Worm (Caenorhabditis elegans) whole organism, mixed stage, embryonic: ENCODE results near the gene C17G10.1.

ENCODE experiments used
- M03D4.4 ChIP-seq: sonication (generic microtip); optimal IDR thresholded peaks from 2 replicates; lab custom pipeline; 2017; ENCODE audit warnings: mild to moderate bottlenecking, missing genetic modification characterization, missing compliant biosample characterization
- bed-3 ChIP-seq: fragments of 200-800 bp; sonication (Bioruptor generic); optimal IDR thresholded peaks from 3 replicates; lab custom pipeline; 2018; ENCODE audit warnings: mild to moderate bottlenecking, missing genetic modification characterization, moderate library complexity, missing compliant biosample characterization
- blmp-1 ChIP-seq: fragments of 150-350 bp; optimal IDR thresholded peaks from 2 replicates; lab custom pipeline; 2014; ENCODE audit warnings: missing biosample characterization, missing genetic modification characterization
- ceh-39 ChIP-seq: fragments of 150-350 bp; optimal IDR thresholded peaks from 2 replicates; lab custom pipeline; 2014; ENCODE audit warnings: missing biosample characterization, missing genetic modification characterization
- ceh-43 ChIP-seq: fragments of 200-800 bp; sonication (Bioruptor generic); optimal IDR thresholded peaks from 2 replicates; lab custom pipeline; 2018; ENCODE audit warnings: mild to moderate bottlenecking, missing genetic modification characterization, moderate library complexity, missing compliant biosample characterization
- ceh-83 ChIP-seq: fragments of 200-800 bp; sonication (Bioruptor generic); optimal IDR thresholded peaks from 2 replicates; lab custom pipeline; 2018; ENCODE audit warnings: mild to moderate bottlenecking, missing genetic modification characterization, missing compliant biosample characterization
- ces-1 ChIP-seq: fragments of 150-350 bp; optimal IDR thresholded peaks from 2 replicates; lab custom pipeline; 2014; ENCODE audit warnings: missing biosample characterization, missing genetic modification reagents, missing genetic modification characterization
- cnd-1 ChIP-seq: fragments of 200-800 bp; sonication (Bioruptor generic); optimal IDR thresholded peaks from 2 replicates; lab custom pipeline; 2018; ENCODE audit warnings: mild to moderate bottlenecking, missing genetic modification characterization, missing compliant biosample characterization
- drap-1 ChIP-seq: fragments of 200-800 bp; sonication (Bioruptor generic); optimal IDR thresholded peaks from 3 replicates; lab custom pipeline; 2018; ENCODE audit warnings: mild to moderate bottlenecking, missing genetic modification characterization, missing compliant biosample characterization
- elt-1 ChIP-seq: sonication (generic microtip); optimal IDR thresholded peaks from 2 replicates; lab custom pipeline; 2017; ENCODE audit warnings: missing genetic modification characterization, mild to moderate bottlenecking, missing compliant biosample characterization, antibody characterized with exemption, moderate library complexity, borderline replicate concordance; ENCODE audit not compliant: insufficient read depth
- elt-3 ChIP-seq: fragments of 150-350 bp; optimal IDR thresholded peaks from 2 replicates; lab custom pipeline; 2014; ENCODE audit warnings: missing biosample characterization, missing genetic modification characterization
- flh-1 ChIP-seq: fragments of 200-800 bp; sonication (Bioruptor generic); optimal IDR thresholded peaks from 2 replicates; lab custom pipeline; 2018; ENCODE audit warnings: mild to moderate bottlenecking, missing genetic modification characterization, moderate library complexity, missing compliant biosample characterization
- ham-2 ChIP-seq: fragments of 200-800 bp; sonication (Bioruptor generic); optimal IDR thresholded peaks from 2 replicates; lab custom pipeline; 2018; ENCODE audit warnings: mild to moderate bottlenecking, missing genetic modification characterization, missing compliant biosample characterization
- hlh-1 ChIP-seq: fragments of 150-350 bp; optimal IDR thresholded peaks from 2 replicates; lab custom pipeline; 2014; ENCODE audit warnings: missing biosample characterization, missing genetic modification reagents, missing genetic modification characterization
- lin-32 ChIP-seq: fragments of 200-800 bp; sonication (Bioruptor generic); optimal IDR thresholded peaks from 2 replicates; lab custom pipeline; 2018; ENCODE audit warnings: mild to moderate bottlenecking, missing genetic modification characterization, missing compliant biosample characterization
- lsy-2 ChIP-seq: fragments of 150-350 bp; optimal IDR thresholded peaks from 2 replicates; lab custom pipeline; 2014; ENCODE audit warnings: missing biosample characterization, missing genetic modification characterization
- mab-5 ChIP-seq: fragments of 150-350 bp; optimal IDR thresholded peaks from 2 replicates; lab custom pipeline; 2014; ENCODE audit warnings: missing biosample characterization, missing genetic modification characterization
- mep-1 ChIP-seq: fragments of 150-350 bp; optimal IDR thresholded peaks from 2 replicates; lab custom pipeline; 2017; ENCODE audit warnings: missing biosample characterization, missing genetic modification reagents, missing genetic modification characterization, inconsistent platforms
- mls-2 ChIP-seq: sonication (generic microtip); optimal IDR thresholded peaks from 2 replicates; lab custom pipeline; 2016; ENCODE audit warnings: mild to moderate bottlenecking, missing genetic modification characterization, moderate library complexity, missing compliant biosample characterization
- nhr-12 ChIP-seq: fragments of 150-350 bp; optimal IDR thresholded peaks from 2 replicates; lab custom pipeline; 2014; ENCODE audit warnings: missing biosample characterization, missing genetic modification characterization
- nhr-2 ChIP-seq: fragments of 150-350 bp; optimal IDR thresholded peaks from 2 replicates; lab custom pipeline; 2014; ENCODE audit warnings: missing biosample characterization, missing genetic modification characterization
- nhr-237 ChIP-seq: fragments of 150-350 bp; optimal IDR thresholded peaks from 2 replicates; lab custom pipeline; 2014; ENCODE audit warnings: missing biosample characterization, missing genetic modification characterization
- nhr-28 ChIP-seq: fragments of 150-350 bp; optimal IDR thresholded peaks from 2 replicates; lab custom pipeline; 2014; ENCODE audit warnings: missing biosample characterization, missing genetic modification characterization
- nhr-76 ChIP-seq: sonication (generic microtip); optimal IDR thresholded peaks from 2 replicates; lab custom pipeline; 2017; ENCODE audit warnings: missing biosample characterization, missing genetic modification characterization
- pha-4 ChIP-seq: fragments of 150-350 bp; optimal IDR thresholded peaks from 2 replicates; lab custom pipeline; 2018; ENCODE audit warnings: missing biosample characterization, missing genetic modification reagents, missing genetic modification characterization
- sem-2 ChIP-seq: fragments of 200-800 bp; sonication (Bioruptor generic); optimal IDR thresholded peaks from 2 replicates; lab custom pipeline; 2018; ENCODE audit warnings: mild to moderate bottlenecking, missing genetic modification characterization, missing compliant biosample characterization
- snpc-4 ChIP-seq: fragments of 150-350 bp; optimal IDR thresholded peaks from 2 replicates; lab custom pipeline; 2014; ENCODE audit warnings: missing biosample characterization, missing genetic modification characterization
- sptf-1 ChIP-seq: sonication (generic microtip); optimal IDR thresholded peaks from 2 replicates; lab custom pipeline; 2017; ENCODE audit warnings: mild to moderate bottlenecking, missing genetic modification characterization, moderate library complexity, missing compliant biosample characterization
- tbx-8 ChIP-seq: fragments of 200-800 bp; sonication (Bioruptor generic); optimal IDR thresholded peaks from 2 replicates; lab custom pipeline; 2018; ENCODE audit warnings: mild to moderate bottlenecking, missing genetic modification characterization, moderate library complexity, missing compliant biosample characterization
- unc-39 ChIP-seq: fragments of 150-350 bp; optimal IDR thresholded peaks from 2 replicates; lab custom pipeline; 2014; ENCODE audit warnings: missing biosample characterization, missing genetic modification characterization
- unc-62 ChIP-seq: fragments of 150-350 bp; optimal IDR thresholded peaks from 2 replicates; lab custom pipeline; 2014; ENCODE audit warnings: missing biosample characterization, missing genetic modification reagents, missing genetic modification characterization
- zip-8 ChIP-seq: fragments of 150-350 bp; optimal IDR thresholded peaks from 2 replicates; lab custom pipeline; 2014; ENCODE audit warnings: missing biosample characterization, missing genetic modification characterization
- ztf-11 ChIP-seq: fragments of 150-350 bp; optimal IDR thresholded peaks from 2 replicates; lab custom pipeline; 2014; ENCODE audit warnings: missing biosample characterization, missing genetic modification characterization

C17G10.1 gene

ce11 chrII:5585788-5586187, 10.6 kb upstream of the C17G10.1 start, which contains the start of gene lys-8:
TSS of gene lys-8 (plus strand) at chrII:5586178.
- TF ChIP-seq nhr-2 (tag; lab: Kevin White, UChicago) (no peak), ceh-43 (GFP tag; lab: Kevin White, UChicago) (no peak), cnd-1 (tag; lab: Kevin White, UChicago) (no peak), unc-62 (GFP tag; lab: Kevin White, UChicago) (no peak), M03D4.4 (tag; lab: Kevin White, UChicago) (no peak), lsy-2 (no peak), nhr-28 (tag; lab: Kevin White, UChicago) (no peak), nhr-76 (no peak), blmp-1 (tag; lab: Kevin White, UChicago) (no peak), lin-32 (no peak), drap-1 (GFP tag; lab: Kevin White, UChicago) (no peak), sem-2 (no peak), ces-1 (no peak), hlh-1 (tag; lab: Kevin White, UChicago) (no peak), ceh-39 (no peak), mep-1 (tag; lab: Kevin White, UChicago) (no peak), nhr-237 (tag; lab: Kevin White, UChicago) (no peak), ztf-11 (no peak), flh-1 (GFP tag; lab: Kevin White, UChicago) (no peak)

ce11 chrII:5587794-5588193, 8.6 kb upstream of the C17G10.1 start:
- TF ChIP-seq sptf-1 (no peak), nhr-2 (tag; lab: Kevin White, UChicago) (no peak), bed-3 (GFP tag; lab: Kevin White, UChicago) (no peak), snpc-4 (no peak), mls-2 (tag; lab: Kevin White, UChicago) (no peak), nhr-12 (tag; lab: Kevin White, UChicago) (no peak), lin-32 (no peak), ham-2 (GFP tag; lab: Kevin White, UChicago) (no peak), blmp-1 (tag; lab: Kevin White, UChicago) (no peak), sem-2 (no peak), ztf-11 (no peak), tbx-8 (GFP tag; lab: Kevin White, UChicago) (no peak), pha-4 (tag; lab: Kevin White, UChicago) (no peak), mab-5 (tag; lab: Kevin White, UChicago) (no peak), cnd-1 (tag; lab: Kevin White, UChicago) (no peak), flh-1 (GFP tag; lab: Kevin White, UChicago) (no peak), ceh-43 (GFP tag; lab: Kevin White, UChicago) (no peak), unc-39 (tag; lab: Kevin White, UChicago) (no peak)

DNA sequence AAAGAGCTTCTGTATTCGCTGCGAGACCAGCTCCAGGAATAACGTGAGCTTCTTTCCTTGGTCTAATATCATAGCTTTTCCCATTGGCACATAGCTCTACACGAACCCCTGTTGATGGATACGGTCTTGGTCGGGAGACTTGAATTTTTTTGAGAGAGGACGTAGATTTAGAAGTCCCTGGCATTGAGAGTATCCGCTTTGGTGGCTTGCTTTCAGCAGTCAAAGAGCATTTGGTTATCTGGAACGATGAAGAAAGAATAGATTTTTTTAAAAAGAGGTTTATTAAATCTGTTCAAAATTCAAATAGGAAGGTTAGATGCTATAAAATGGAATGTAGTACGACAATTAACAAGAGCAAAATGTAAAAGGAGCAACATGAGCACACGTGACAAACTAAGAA, 6.7 kb upstream of the C17G10.1 start, which contains the start of gene C17G10.13:
TSS of gene C17G10.13 (minus strand) at position 101 of the 400 bp plus-strand sequence.
- TF ChIP-seq tbx-8 (GFP tag; lab: Kevin White, UChicago) (no peak), nhr-2 (tag; lab: Kevin White, UChicago) (no peak), nhr-12 (tag; lab: Kevin White, UChicago) (no peak), unc-39 (tag; lab: Kevin White, UChicago) (no peak), lin-32 (no peak), blmp-1 (tag; lab: Kevin White, UChicago) (no peak), zip-8 (no peak), drap-1 (GFP tag; lab: Kevin White, UChicago) (no peak), sptf-1 (no peak), snpc-4 (no peak), ceh-83 (no peak), elt-1 (tag; lab: Kevin White, UChicago) (no peak), unc-62 (GFP tag; lab: Kevin White, UChicago) (no peak), elt-3 (tag; lab: Kevin White, UChicago) (no peak), nhr-76 (no peak), lsy-2 (no peak), ceh-39 (no peak), flh-1 (GFP tag; lab: Kevin White, UChicago) (no peak), M03D4.4 (tag; lab: Kevin White, UChicago) (no peak), mab-5 (tag; lab: Kevin White, UChicago) (no peak)
- TF ChIP-seq, all 35 proteins: peak for 0

- TF ChIP-seq hlh-1 (tag; lab: Kevin White, UChicago) (no peak), ham-2 (GFP tag; lab: Kevin White, UChicago) (no peak), nhr-12 (tag; lab: Kevin White, UChicago) (no peak), mep-1 (tag; lab: Kevin White, UChicago) (no peak), elt-1 (tag; lab: Kevin White, UChicago) (no peak), nhr-2 (tag; lab: Kevin White, UChicago) (no peak), nhr-76 (no peak), mls-2 (tag; lab: Kevin White, UChicago) (no peak), sptf-1 (no peak)
- TF ChIP-seq, all 35 proteins: peak for 0
Measured at ce11 chrII:5591558-5591957, 4.8 kb upstream of the C17G10.1 start.
